Fruit fly (Drosophila melanogaster) whole organism, pupa: Measurements from ENCODE around the gene eEF2.

ENCODE experiments used
- CG34367 ChIP-seq: fragments of 200-800 bp; sonication (Bioruptor generic); optimal IDR thresholded peaks from 2 replicates; lab custom pipeline; 2018; ENCODE audit warnings: missing biosample characterization, mild to moderate bottlenecking, missing genetic modification characterization
- CG8159 ChIP-seq: fragments of 200-800 bp; sonication (Bioruptor generic); optimal IDR thresholded peaks from 3 replicates; lab custom pipeline; 2018; ENCODE audit warnings: missing biosample characterization, mild to moderate bottlenecking, missing genetic modification characterization, moderate library complexity
- CG9948 ChIP-seq: fragments of 200-800 bp; sonication (Bioruptor generic); optimal IDR thresholded peaks from 2 replicates; lab custom pipeline; 2018; ENCODE audit warnings: missing biosample characterization, mild to moderate bottlenecking, missing genetic modification characterization, moderate library complexity
- EcR ChIP-seq: fragments of 200-800 bp; sonication (Bioruptor generic); optimal IDR thresholded peaks from 3 replicates; lab custom pipeline; 2019; ENCODE audit warnings: missing biosample characterization, missing genetic modification characterization, mild to moderate bottlenecking, moderate library complexity, missing genetic modification reagents
- Snoo ChIP-seq: fragments of 200-800 bp; sonication (Bioruptor generic); optimal IDR thresholded peaks from 3 replicates; lab custom pipeline; 2017; ENCODE audit warnings: missing biosample characterization, mild to moderate bottlenecking, missing genetic modification characterization, inconsistent platforms
- gl ChIP-seq: fragments of 200-800 bp; sonication (Bioruptor generic); optimal IDR thresholded peaks from 2 replicates; lab custom pipeline; 2018; ENCODE audit warnings: missing biosample characterization, mild to moderate bottlenecking, missing genetic modification characterization
- rn ChIP-seq: fragments of 200-800 bp; sonication (Bioruptor generic); IDR thresholded peaks from 2 replicates; pipeline ENCODE4 v1.3.6; 2022; ENCODE audit warnings: missing biosample characterization, missing genetic modification characterization

- no peak for TF ChIP-seq CG34367 (tag; lab: Kevin White, UChicago)
- TF ChIP-seq gl (tag; lab: Kevin White, UChicago): no peak
- TF ChIP-seq EcR (GFP tag; lab: Kevin White, UChicago): no peak
- TF ChIP-seq Snoo (tag; lab: Kevin White, UChicago): no peak
- no peak for TF ChIP-seq CG8159 (tag; lab: Kevin White, UChicago)
- no peak for TF ChIP-seq rn (GFP tag; lab: Robert Waterston, UW)
- TF ChIP-seq CG9948 (tag; lab: Kevin White, UChicago): peak; percentile 28
Observed at dm6 chr2L:21657426-21657825, 24.5 kb downstream of the eEF2 start.
